Worm (Caenorhabditis elegans) whole organism, L3 larva: ENCODE data around the gene C15H7.3.

Source experiments
- ZK546.5 ChIP-seq: sonication (generic microtip); optimal IDR thresholded peaks from 2 replicates; lab custom pipeline; 2017; ENCODE audit warnings: missing biosample characterization, missing genetic modification characterization
- ama-1 ChIP-seq: fragments of 150-350 bp; optimal IDR thresholded peaks from 2 replicates; lab custom pipeline; 2018
- elt-1 ChIP-seq: fragments of 150-350 bp; optimal IDR thresholded peaks from 2 replicates; lab custom pipeline; 2014; ENCODE audit warnings: missing biosample characterization, missing genetic modification characterization
- lin-39 ChIP-seq: fragments of 150-350 bp; optimal IDR thresholded peaks from 2 replicates; lab custom pipeline; 2018; ENCODE audit warnings: missing biosample characterization, missing genetic modification reagents, missing genetic modification characterization
- nhr-25 ChIP-seq: sonication (generic microtip); optimal IDR thresholded peaks from 2 replicates; lab custom pipeline; 2017; ENCODE audit warnings: missing biosample characterization, missing genetic modification characterization
- nhr-76 ChIP-seq: fragments of 150-350 bp; sonication (generic microtip); optimal IDR thresholded peaks from 5 replicates; lab custom pipeline; 2014; ENCODE audit warnings: missing biosample characterization, missing genetic modification characterization
- pqm-1 ChIP-seq: fragments of 150-350 bp; optimal IDR thresholded peaks from 2 replicates; lab custom pipeline; 2017; ENCODE audit warnings: missing biosample characterization, missing genetic modification characterization, inconsistent platforms
- ztf-11 ChIP-seq: fragments of 150-350 bp; optimal IDR thresholded peaks from 2 replicates; lab custom pipeline; 2014; ENCODE audit warnings: missing biosample characterization, missing genetic modification characterization

ce11 chrIII:9666668-9667067 is 14.9 kb upstream of the C15H7.3 start:
- TF ChIP-seq nhr-25 (tag; lab: Kevin White, UChicago) (peak; percentile 19), lin-39 (no peak), ama-1 (lab: Kevin White, UChicago) (no peak), ZK546.5 (tag; lab: Kevin White, UChicago) (no peak), ztf-11 (tag; lab: Kevin White, UChicago) (no peak), nhr-76 (tag; lab: Kevin White, UChicago) (no peak), pqm-1 (tag; lab: Kevin White, UChicago) (no peak), elt-1 (tag; lab: Kevin White, UChicago) (no peak)
